Worm (Caenorhabditis elegans) whole organism, L2 larva: ENCODE measurements around the gene allo-1.

ENCODE experiments used
- elt-3 ChIP-seq: sonication (generic microtip); optimal IDR thresholded peaks from 2 replicates; lab custom pipeline; 2017; ENCODE audit warnings: missing biosample characterization, missing genetic modification characterization
- lin-39 ChIP-seq: fragments of 150-350 bp; optimal IDR thresholded peaks from 2 replicates; lab custom pipeline; 2014; ENCODE audit warnings: missing biosample characterization, missing genetic modification reagents, missing genetic modification characterization
- nhr-11 ChIP-seq: fragments of 150-350 bp; optimal IDR thresholded peaks from 2 replicates; lab custom pipeline; 2014; ENCODE audit warnings: missing biosample characterization, missing genetic modification characterization
- unc-62 ChIP-seq: fragments of 150-350 bp; optimal IDR thresholded peaks from 2 replicates; lab custom pipeline; 2014; ENCODE audit warnings: missing biosample characterization, missing genetic modification reagents, missing genetic modification characterization
- zag-1 ChIP-seq: fragments of 150-350 bp; optimal IDR thresholded peaks from 2 replicates; lab custom pipeline; 2014; ENCODE audit warnings: missing biosample characterization, missing genetic modification characterization
- ztf-11 ChIP-seq: sonication (generic microtip); optimal IDR thresholded peaks from 2 replicates; lab custom pipeline; 2017; ENCODE audit warnings: missing biosample characterization, missing genetic modification characterization

- no peak for TF ChIP-seq elt-3 (tag; lab: Kevin White, UChicago)
- TF ChIP-seq lin-39 (tag; lab: Kevin White, UChicago), result no peak
- no peak for TF ChIP-seq zag-1 (tag; lab: Kevin White, UChicago)
- TF ChIP-seq nhr-11 (tag; lab: Kevin White, UChicago), result no peak
- TF ChIP-seq unc-62, result no peak
- no peak for TF ChIP-seq ztf-11 (tag; lab: Kevin White, UChicago)
These were observed 40.2 kb upstream of the allo-1 start, which contains the start of gene grl-21 for ce11 chrIV:10737011-10737553.
